Worm (Caenorhabditis elegans): ENCODE measurements around the gene C29F9.9.

Gene C29F9.9

DNA sequence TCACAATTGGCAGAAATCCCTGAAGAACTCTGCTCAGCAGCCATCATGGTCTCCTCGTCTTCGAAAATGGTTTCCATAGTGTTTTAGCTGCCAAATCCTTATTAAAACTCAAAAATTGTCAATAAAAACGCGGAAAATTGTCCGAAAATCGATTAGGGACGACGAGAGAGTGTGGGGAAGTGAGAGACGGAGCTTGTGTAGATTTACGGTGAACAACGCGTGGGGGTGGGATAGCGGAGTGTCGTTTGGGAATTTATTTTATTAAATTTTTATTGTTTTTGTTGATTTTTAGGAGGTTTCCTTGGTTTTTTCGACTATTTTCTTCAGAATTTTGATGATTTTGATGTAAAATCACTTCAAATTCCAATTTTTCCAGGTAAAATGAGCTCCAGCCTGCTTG is 11.5 kb downstream of the C29F9.9 start, which contains the start of the genes F54C4.4 and mrpl-40 (continued):
- TF ChIP-seq snpc-1.2 (GFP tag; IDR thresholded peaks at IDR 0.05) (no peak), ceh-20 (GFP tag; IDR thresholded peaks at IDR 0.05) (no peak), spr-3 (GFP tag; optimal IDR thresholded peaks at IDR 0.05) (no peak), mes-2 (tag; optimal IDR thresholded peaks at IDR 0.05; ENCODE audit: poor library complexity, severe bottlenecking) (peak; percentile 72)

DNA sequence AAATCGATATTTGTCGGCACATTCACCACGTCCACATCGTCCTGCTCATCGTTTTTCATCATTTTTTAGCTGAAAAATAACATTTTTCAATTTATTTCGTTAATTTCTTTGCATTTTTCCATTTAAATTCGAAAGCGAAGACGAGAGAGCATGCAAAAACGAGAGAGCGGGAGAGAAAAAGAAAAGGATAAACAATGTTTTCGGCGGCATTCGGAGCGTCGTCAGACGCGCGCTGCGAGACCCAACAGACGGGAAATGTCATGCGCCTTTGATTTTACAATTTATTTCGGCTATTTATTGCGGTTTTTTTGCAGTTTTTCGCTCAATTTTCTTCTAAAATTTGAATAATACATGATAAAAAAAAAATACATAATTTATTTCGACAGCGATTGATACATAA is 12.4 kb downstream of the C29F9.9 start, which contains the start of gene attf-3:
Gene attf-3 (minus strand): TSS at position 69 of the 400 bp plus-strand sequence.
- TF ChIP-seq mxl-2 (GFP tag; conservative IDR thresholded peaks at IDR 0.05) (no peak), nhr-28 (tag; optimal IDR thresholded peaks at IDR 0.05) (peak; percentile 16), snpc-4 (tag; optimal IDR thresholded peaks at IDR 0.05) (no peak), attf-4 (tag; optimal IDR thresholded peaks at IDR 0.05) (no peak), daf-16 (GFP tag; optimal IDR thresholded peaks at IDR 0.05) (peak in 1 of 2 experiments; percentile 11), daf-16 (tag; optimal IDR thresholded peaks at IDR 0.05) (peak; percentile 78), nhr-6 (tag; optimal IDR thresholded peaks at IDR 0.05) (peak; percentile 40), hmg-1.1 (GFP tag; IDR thresholded peaks at IDR 0.05) (peak; percentile 30; the same call in 1 of the 2 replicates), hlh-11 (tag; optimal IDR thresholded peaks at IDR 0.05) (peak; percentile 32), lin-38 (GFP tag; IDR thresholded peaks at IDR 0.05) (peak; percentile 52), unc-130 (GFP tag; optimal IDR thresholded peaks at IDR 0.05) (peak; percentile 81), nhr-48 (tag; optimal IDR thresholded peaks at IDR 0.05) (no peak), dve-1 (tag; optimal IDR thresholded peaks at IDR 0.05; ENCODE audit: insufficient read depth) (peak; percentile 63), lin-13 (GFP tag; optimal IDR thresholded peaks at IDR 0.05) (peak; percentile 85), unc-62 (GFP tag; optimal IDR thresholded peaks at IDR 0.05 in 1 of 2) (peak in 1 of 2 experiments; percentile 39), unc-62 (tag; optimal IDR thresholded peaks at IDR 0.05) (no peak), fkh-10 (GFP tag; optimal IDR thresholded peaks at IDR 0.05) (peak; percentile 65), F26F4.8 (GFP tag; conservative IDR thresholded peaks at IDR 0.05) (no peak), rbr-2 (tag; optimal IDR thresholded peaks at IDR 0.05) (peak; percentile 39), Y48G9A.11 (GFP tag; IDR thresholded peaks at IDR 0.05) (peak; percentile 96), vab-7 (GFP tag; IDR thresholded peaks at IDR 0.05) (no peak), mep-1 (tag; optimal IDR thresholded peaks at IDR 0.05) (peak; percentile 60), lsy-2 (tag; optimal IDR thresholded peaks at IDR 0.05) (peak in 1 of 2 experiments; percentile 87), nhr-77 (tag; optimal IDR thresholded peaks at IDR 0.05) (peak; percentile 9), dpl-1 (GFP tag; optimal IDR thresholded peaks at IDR 0.05) (peak; percentile 67), mxl-3 (GFP tag; optimal IDR thresholded peaks at IDR 0.05) (no peak), mes-2 (tag; optimal IDR thresholded peaks at IDR 0.05; ENCODE audit: poor library complexity, severe bottlenecking) (peak; percentile 74), ces-1 (GFP tag; optimal IDR thresholded peaks at IDR 0.05) (no peak), hlh-30 (tag; optimal IDR thresholded peaks at IDR 0.05; ENCODE audit: insufficient read depth) (peak; percentile 63)

DNA sequence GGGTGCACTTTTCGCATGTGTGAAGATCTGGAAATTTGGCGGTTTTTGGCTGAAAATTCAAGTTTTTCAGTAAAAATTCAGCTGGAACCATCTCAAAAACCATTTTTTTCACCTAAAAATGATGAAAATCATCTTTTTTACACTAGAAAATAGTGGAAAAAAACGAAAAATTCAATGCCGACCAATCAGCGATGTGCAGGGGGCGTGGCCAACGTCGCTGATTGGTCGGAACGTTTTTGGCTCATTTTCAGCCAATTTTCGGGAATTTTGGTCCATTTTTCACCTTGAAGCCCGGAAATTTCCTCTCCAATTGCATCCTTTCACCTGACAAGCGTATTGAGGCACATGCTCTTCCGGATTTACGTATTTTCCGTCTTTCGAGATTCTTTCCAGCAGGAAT is 14.3 kb downstream of the C29F9.9 start:
- TF ChIP-seq unc-62 (GFP tag; optimal IDR thresholded peaks at IDR 0.05 in 1 of 2) (peak in 1 of 2 experiments; percentile 27), unc-62 (tag; optimal IDR thresholded peaks at IDR 0.05) (no peak), nhr-10 (tag; optimal IDR thresholded peaks at IDR 0.05) (no peak)

DNA sequence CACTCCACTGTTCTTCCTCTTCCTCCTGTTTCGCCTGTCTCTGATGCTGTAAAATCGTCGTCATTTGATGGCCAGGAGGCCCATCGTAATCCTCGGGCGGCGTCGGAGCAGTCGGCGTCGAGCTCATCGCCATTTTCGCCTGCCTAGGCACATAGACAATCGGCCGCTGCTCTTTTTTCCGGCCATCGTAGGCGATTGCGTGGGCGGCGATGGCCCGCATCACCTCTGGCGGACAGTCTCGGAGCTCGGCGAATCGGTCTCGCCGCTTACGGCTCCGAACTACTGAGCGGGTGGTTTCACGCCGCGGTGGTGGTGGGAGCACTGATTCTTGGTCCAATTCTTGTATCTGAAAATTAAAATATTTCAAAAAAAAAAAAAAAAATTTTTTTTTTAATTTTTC is 26.6 kb downstream of the C29F9.9 start:
- TF ChIP-seq lin-15B (tag; optimal IDR thresholded peaks at IDR 0.05): no peak
- TF ChIP-seq tag-97 (GFP tag; IDR thresholded peaks at IDR 0.05): no peak
- TF ChIP-seq ctbp-1 (GFP tag; IDR thresholded peaks at IDR 0.05): no peak
- TF ChIP-seq spr-1 (tag; optimal IDR thresholded peaks at IDR 0.05): no peak
- TF ChIP-seq mep-1 (tag; optimal IDR thresholded peaks at IDR 0.05): no peak
- 0 out of 2 replicates have a peak, but pooled peaks have one; percentile 48 for TF ChIP-seq saeg-2 (GFP tag; IDR thresholded peaks at IDR 0.05)
- no peak for TF ChIP-seq T20F7.1 (GFP tag; optimal IDR thresholded peaks at IDR 0.05)
- no peak for TF ChIP-seq zfp-3 (GFP tag; conservative IDR thresholded peaks at IDR 0.05)
- no peak for TF ChIP-seq hlh-11 (tag; optimal IDR thresholded peaks at IDR 0.05)
- TF ChIP-seq dpl-1 (GFP tag; optimal IDR thresholded peaks at IDR 0.05): no peak
- TF ChIP-seq lin-29 (GFP tag; IDR thresholded peaks at IDR 0.05): no peak
- no peak for TF ChIP-seq daf-19 (GFP tag; conservative IDR thresholded peaks at IDR 0.05)
- TF ChIP-seq set-16 (GFP tag; IDR thresholded peaks at IDR 0.05): peak; percentile 92
- TF ChIP-seq unc-130 (GFP tag; optimal IDR thresholded peaks at IDR 0.05): no peak
- no peak for TF ChIP-seq ceh-44 (GFP tag; IDR thresholded peaks at IDR 0.05)
- TF ChIP-seq unc-62 (GFP tag; optimal IDR thresholded peaks at IDR 0.05 in 1 of 2): no peak
- no peak for TF ChIP-seq unc-62 (tag; optimal IDR thresholded peaks at IDR 0.05)
- no peak for TF ChIP-seq nhr-237 (tag; optimal IDR thresholded peaks at IDR 0.05)
- peak; percentile 67; the same call in 1 of the 2 replicates for TF ChIP-seq egl-43 (GFP tag; IDR thresholded peaks at IDR 0.05)
- TF ChIP-seq Y5F2A.4 (GFP tag; optimal IDR thresholded peaks at IDR 0.05): no peak

Measured in whole organism, L4 larva.